Worm (Caenorhabditis elegans): ENCODE results near the gene T07D3.9.

T07D3.9 gene

ce11 chrII:923521-923920 is 22.8 kb upstream of the T07D3.9 start, which contains the start of gene fbxc-28:
TSS of gene fbxc-28 (plus strand) at chrII:923821.
- no peak for TF ChIP-seq med-1 (GFP tag; optimal IDR thresholded peaks at IDR 0.05; ENCODE audit: insufficient read depth)
- no peak for TF ChIP-seq ztf-23 (GFP tag; IDR thresholded peaks at IDR 0.05)
- TF ChIP-seq flt-1 (GFP tag; IDR thresholded peaks at IDR 0.05), result no peak
- no peak for TF ChIP-seq klf-2 (GFP tag; conservative IDR thresholded peaks at IDR 0.05)
- TF ChIP-seq tab-1 (GFP tag; IDR thresholded peaks at IDR 0.05), result no peak
- TF ChIP-seq ref-1 (GFP tag; conservative IDR thresholded peaks at IDR 0.05), result no peak
- TF ChIP-seq cog-1 (tag; optimal IDR thresholded peaks at IDR 0.05), result no peak
- TF ChIP-seq ztf-29 (GFP tag; IDR thresholded peaks at IDR 0.05), result no peak
- no peak for TF ChIP-seq T22C8.4 (GFP tag; IDR thresholded peaks at IDR 0.05)

ce11 chrII:922778-923177 is 22.1 kb upstream of the T07D3.9 start:
- no peak for TF ChIP-seq ztf-29 (GFP tag; IDR thresholded peaks at IDR 0.05)
- TF ChIP-seq klf-2 (GFP tag; conservative IDR thresholded peaks at IDR 0.05), result no peak
- no peak for TF ChIP-seq flt-1 (GFP tag; IDR thresholded peaks at IDR 0.05)
- TF ChIP-seq med-1 (GFP tag; optimal IDR thresholded peaks at IDR 0.05; ENCODE audit: insufficient read depth), result no peak
- TF ChIP-seq ref-1 (GFP tag; conservative IDR thresholded peaks at IDR 0.05), result no peak
- no peak for TF ChIP-seq T22C8.4 (GFP tag; IDR thresholded peaks at IDR 0.05)

ce11 chrII:920326-920725 is 19.6 kb upstream of the T07D3.9 start:
- no peak for TF ChIP-seq ref-1 (GFP tag; conservative IDR thresholded peaks at IDR 0.05)
- no peak for TF ChIP-seq med-1 (GFP tag; optimal IDR thresholded peaks at IDR 0.05; ENCODE audit: insufficient read depth)
- TF ChIP-seq ztf-29 (GFP tag; IDR thresholded peaks at IDR 0.05), result no peak
- TF ChIP-seq tab-1 (GFP tag; IDR thresholded peaks at IDR 0.05), result no peak
- TF ChIP-seq klf-2 (GFP tag; conservative IDR thresholded peaks at IDR 0.05), result no peak
- TF ChIP-seq cog-1 (tag; optimal IDR thresholded peaks at IDR 0.05), result no peak
- TF ChIP-seq ztf-23 (GFP tag; IDR thresholded peaks at IDR 0.05), result no peak
- TF ChIP-seq flt-1 (GFP tag; IDR thresholded peaks at IDR 0.05), result no peak
- TF ChIP-seq T22C8.4 (GFP tag; IDR thresholded peaks at IDR 0.05), result no peak

- TF ChIP-seq tab-1 (GFP tag; IDR thresholded peaks at IDR 0.05) (no peak), ztf-29 (GFP tag; IDR thresholded peaks at IDR 0.05) (no peak), med-1 (GFP tag; optimal IDR thresholded peaks at IDR 0.05; ENCODE audit: insufficient read depth) (no peak), ref-1 (GFP tag; conservative IDR thresholded peaks at IDR 0.05) (no peak), cog-1 (tag; optimal IDR thresholded peaks at IDR 0.05) (no peak), klf-2 (GFP tag; conservative IDR thresholded peaks at IDR 0.05) (no peak), T22C8.4 (GFP tag; IDR thresholded peaks at IDR 0.05) (no peak), ztf-23 (GFP tag; IDR thresholded peaks at IDR 0.05) (no peak), flt-1 (GFP tag; IDR thresholded peaks at IDR 0.05) (no peak)
Observed at ce11 chrII:917324-917723, 16.6 kb upstream of the T07D3.9 start, which contains the start of gene fbxc-30. TSS of gene fbxc-30 (plus strand) at chrII:917624.

- no peak for TF ChIP-seq ref-1 (GFP tag; conservative IDR thresholded peaks at IDR 0.05)
- TF ChIP-seq tab-1 (GFP tag; IDR thresholded peaks at IDR 0.05), result no peak
- no peak for TF ChIP-seq cog-1 (tag; optimal IDR thresholded peaks at IDR 0.05)
- TF ChIP-seq flt-1 (GFP tag; IDR thresholded peaks at IDR 0.05), result no peak
- TF ChIP-seq ztf-29 (GFP tag; IDR thresholded peaks at IDR 0.05), result no peak
- TF ChIP-seq ztf-23 (GFP tag; IDR thresholded peaks at IDR 0.05), result no peak
- TF ChIP-seq med-1 (GFP tag; optimal IDR thresholded peaks at IDR 0.05; ENCODE audit: insufficient read depth), result no peak
- TF ChIP-seq T22C8.4 (GFP tag; IDR thresholded peaks at IDR 0.05), result no peak
- no peak for TF ChIP-seq klf-2 (GFP tag; conservative IDR thresholded peaks at IDR 0.05)
Observed at ce11 chrII:915780-916179, 15.1 kb upstream of the T07D3.9 start, which contains the start of gene fbxc-29. TSS of gene fbxc-29 (plus strand) at chrII:916080.

ce11 chrII:915206-915605 is 14.5 kb upstream of the T07D3.9 start:
- no peak for TF ChIP-seq tab-1 (GFP tag; IDR thresholded peaks at IDR 0.05)
- TF ChIP-seq klf-2 (GFP tag; conservative IDR thresholded peaks at IDR 0.05), result no peak
- TF ChIP-seq cog-1 (tag; optimal IDR thresholded peaks at IDR 0.05), result no peak
- TF ChIP-seq ztf-29 (GFP tag; IDR thresholded peaks at IDR 0.05), result no peak
- no peak for TF ChIP-seq med-1 (GFP tag; optimal IDR thresholded peaks at IDR 0.05; ENCODE audit: insufficient read depth)
- no peak for TF ChIP-seq ref-1 (GFP tag; conservative IDR thresholded peaks at IDR 0.05)
- no peak for TF ChIP-seq ztf-23 (GFP tag; IDR thresholded peaks at IDR 0.05)
- TF ChIP-seq flt-1 (GFP tag; IDR thresholded peaks at IDR 0.05), result no peak
- TF ChIP-seq T22C8.4 (GFP tag; IDR thresholded peaks at IDR 0.05), result no peak

- TF ChIP-seq cog-1 (tag; optimal IDR thresholded peaks at IDR 0.05) (no peak), klf-2 (GFP tag; conservative IDR thresholded peaks at IDR 0.05) (no peak), ref-1 (GFP tag; conservative IDR thresholded peaks at IDR 0.05) (no peak), ztf-23 (GFP tag; IDR thresholded peaks at IDR 0.05) (no peak), med-1 (GFP tag; optimal IDR thresholded peaks at IDR 0.05; ENCODE audit: insufficient read depth) (no peak), flt-1 (GFP tag; IDR thresholded peaks at IDR 0.05) (no peak), tab-1 (GFP tag; IDR thresholded peaks at IDR 0.05) (no peak), T22C8.4 (GFP tag; IDR thresholded peaks at IDR 0.05) (no peak), ztf-29 (GFP tag; IDR thresholded peaks at IDR 0.05) (no peak)
Observed at ce11 chrII:913222-913722, 12.6 kb upstream of the T07D3.9 start, which contains the start of gene fbxc-33. TSS of gene fbxc-33 (plus strand) at chrII:913672.

- TF ChIP-seq ztf-23 (GFP tag; IDR thresholded peaks at IDR 0.05) (no peak), med-1 (GFP tag; optimal IDR thresholded peaks at IDR 0.05; ENCODE audit: insufficient read depth) (no peak), klf-2 (GFP tag; conservative IDR thresholded peaks at IDR 0.05) (no peak), ztf-29 (GFP tag; IDR thresholded peaks at IDR 0.05) (no peak), ref-1 (GFP tag; conservative IDR thresholded peaks at IDR 0.05) (no peak), cog-1 (tag; optimal IDR thresholded peaks at IDR 0.05) (no peak), flt-1 (GFP tag; IDR thresholded peaks at IDR 0.05) (no peak), tab-1 (GFP tag; IDR thresholded peaks at IDR 0.05) (no peak), T22C8.4 (GFP tag; IDR thresholded peaks at IDR 0.05) (no peak)
Observed at ce11 chrII:911680-912079, 11.0 kb upstream of the T07D3.9 start, which contains the start of gene fbxc-31. TSS of gene fbxc-31 (plus strand) at chrII:911980.

ce11 chrII:909554-909953 is 8.8 kb upstream of the T07D3.9 start, which contains the start of the genes fbxc-24 and fbxc-27:
TSS of gene fbxc-24 (minus strand) at chrII:909654.
TSS of gene fbxc-27 (plus strand) at chrII:909769.
- TF ChIP-seq ztf-23 (GFP tag; IDR thresholded peaks at IDR 0.05) (no peak), med-1 (GFP tag; optimal IDR thresholded peaks at IDR 0.05; ENCODE audit: insufficient read depth) (no peak), tab-1 (GFP tag; IDR thresholded peaks at IDR 0.05) (no peak), ref-1 (GFP tag; conservative IDR thresholded peaks at IDR 0.05) (no peak), T22C8.4 (GFP tag; IDR thresholded peaks at IDR 0.05) (no peak), flt-1 (GFP tag; IDR thresholded peaks at IDR 0.05) (no peak), ztf-29 (GFP tag; IDR thresholded peaks at IDR 0.05) (no peak), cog-1 (tag; optimal IDR thresholded peaks at IDR 0.05) (no peak), klf-2 (GFP tag; conservative IDR thresholded peaks at IDR 0.05) (no peak)
